Worm (Caenorhabditis elegans) whole organism, late embryonic: ENCODE data around the gene fbxb-71.

ENCODE experiments used
- ama-1 ChIP-seq: fragments of 150-350 bp; optimal IDR thresholded peaks from 2 replicates; lab custom pipeline; 2014
- ceh-14 ChIP-seq: sonication (generic microtip); optimal IDR thresholded peaks from 2 replicates; lab custom pipeline; 2016; ENCODE audit warnings: missing genotype, missing genetic modification characterization, missing compliant biosample characterization
- ceh-48 ChIP-seq: sonication (generic microtip); optimal IDR thresholded peaks from 2 replicates; lab custom pipeline; 2016; ENCODE audit warnings: missing genetic modification characterization, inconsistent platforms, missing compliant biosample characterization
- dmd-4 ChIP-seq: sonication (generic microtip); optimal IDR thresholded peaks from 2 replicates; lab custom pipeline; 2016; ENCODE audit warnings: borderline replicate concordance, missing genetic modification characterization, missing compliant biosample characterization
- nhr-232 ChIP-seq: sonication (generic microtip); optimal IDR thresholded peaks from 2 replicates; lab custom pipeline; 2016; ENCODE audit warnings: missing genetic modification characterization, missing compliant biosample characterization
- pax-1 ChIP-seq: fragments of 150-350 bp; optimal IDR thresholded peaks from 2 replicates; lab custom pipeline; 2014; ENCODE audit warnings: missing biosample characterization, missing genetic modification characterization
- unc-55 ChIP-seq: sonication (generic microtip); optimal IDR thresholded peaks from 2 replicates; lab custom pipeline; 2017; ENCODE audit warnings: missing biosample characterization, missing genetic modification reagents, missing genetic modification characterization

DNA sequence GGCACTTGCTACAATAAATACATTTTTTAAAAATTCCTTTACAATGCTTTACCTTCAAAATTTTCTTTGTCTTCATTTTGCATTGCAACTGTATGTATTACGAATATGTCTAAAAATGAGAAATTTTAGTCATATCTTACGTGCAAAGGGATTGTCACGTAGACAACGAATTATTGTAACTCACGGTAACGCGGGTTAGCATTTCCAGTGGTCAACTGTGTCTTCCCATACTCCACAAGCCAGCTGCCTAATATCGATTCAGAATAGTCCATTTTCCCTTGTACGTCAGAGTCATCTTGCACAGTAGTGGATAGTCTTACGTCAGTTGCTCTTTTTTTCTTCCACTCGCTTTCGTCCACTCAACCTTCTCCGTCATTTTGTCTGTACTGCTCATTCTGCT, at the start of gene fbxb-71:
- TF ChIP-seq pax-1 (no peak), nhr-232 (tag; lab: Kevin White, UChicago) (no peak), ceh-48 (tag; lab: Kevin White, UChicago) (no peak), ceh-14 (tag; lab: Kevin White, UChicago) (no peak), unc-55 (GFP tag; lab: Kevin White, UChicago) (no peak), ama-1 (no peak), dmd-4 (tag; lab: Kevin White, UChicago) (no peak)
